Worm (Caenorhabditis elegans): ENCODE measurements around the gene C38C3.3.

Gene C38C3.3

ce11 chrV:1466949-1467348, 28.5 kb upstream of the C38C3.3 start:
- TF ChIP-seq nfya-1 (tag; optimal IDR thresholded peaks at IDR 0.05; ENCODE audit: insufficient read depth) (peak; percentile 47), daf-12 (tag; optimal IDR thresholded peaks at IDR 0.05) (no peak), hmg-11 (tag; optimal IDR thresholded peaks at IDR 0.05) (peak; percentile 41), pha-4 (tag; optimal IDR thresholded peaks at IDR 0.05) (peak; percentile 28), ceh-28 (tag; optimal IDR thresholded peaks at IDR 0.05) (peak; percentile 28), elt-2 (tag; optimal IDR thresholded peaks at IDR 0.05) (peak; percentile 29), mml-1 (tag; optimal IDR thresholded peaks at IDR 0.05) (no peak), snpc-4 (tag; optimal IDR thresholded peaks at IDR 0.05) (no peak), fkh-2 (tag; optimal IDR thresholded peaks at IDR 0.05) (no peak), egl-5 (tag; optimal IDR thresholded peaks at IDR 0.05) (no peak)

ce11 chrV:1467444-1467843, 28.0 kb upstream of the C38C3.3 start, which contains the start of gene gid-8:
gid-8 (plus strand) TSS chrV:1467744.
- TF ChIP-seq fkh-2 (tag; optimal IDR thresholded peaks at IDR 0.05) = no peak
- TF ChIP-seq unc-62 (GFP tag; optimal IDR thresholded peaks at IDR 0.05) = no peak
- no peak for TF ChIP-seq pha-4 (tag; optimal IDR thresholded peaks at IDR 0.05)
- no peak for TF ChIP-seq lin-39 (tag; optimal IDR thresholded peaks at IDR 0.05)
- no peak for TF ChIP-seq elt-2 (tag; optimal IDR thresholded peaks at IDR 0.05)

DNA sequence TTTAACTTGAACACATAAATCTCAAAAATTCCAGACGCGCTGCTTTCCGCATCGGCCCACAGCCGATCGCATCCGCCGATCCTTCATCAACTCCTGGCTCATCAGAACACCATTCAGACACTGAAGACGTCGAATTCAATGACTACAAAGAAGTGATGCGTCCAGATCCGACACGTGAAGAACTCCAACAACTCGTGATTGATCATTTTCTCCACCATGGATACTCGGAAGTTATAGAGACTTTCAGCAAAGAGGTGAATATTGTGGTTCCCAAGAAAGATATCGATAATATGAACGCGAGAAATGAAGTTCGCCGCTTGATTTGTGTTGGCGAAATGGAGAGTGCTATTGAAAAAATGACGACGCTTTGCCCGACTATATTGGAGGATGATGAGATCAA, 26.5 kb upstream of the C38C3.3 start:
- no peak for TF ChIP-seq egl-27 (tag; optimal IDR thresholded peaks at IDR 0.05)
- no peak for TF ChIP-seq mml-1 (tag; optimal IDR thresholded peaks at IDR 0.05)
- no peak for TF ChIP-seq lin-39 (tag; optimal IDR thresholded peaks at IDR 0.05)
- TF ChIP-seq elt-1 (tag; optimal IDR thresholded peaks at IDR 0.05) = no peak
- no peak for TF ChIP-seq zag-1 (tag; optimal IDR thresholded peaks at IDR 0.05)
- TF ChIP-seq elt-3 (tag; optimal IDR thresholded peaks at IDR 0.05) = no peak
- TF ChIP-seq nhr-43 (tag; optimal IDR thresholded peaks at IDR 0.05; ENCODE audit: poor library complexity, severe bottlenecking) = no peak
- no peak for TF ChIP-seq egl-5 (tag; optimal IDR thresholded peaks at IDR 0.05)
- TF ChIP-seq pha-4 (tag; optimal IDR thresholded peaks at IDR 0.05) = no peak
- no peak for TF ChIP-seq elt-2 (tag; optimal IDR thresholded peaks at IDR 0.05)
- TF ChIP-seq ztf-4 (tag; optimal IDR thresholded peaks at IDR 0.05) = no peak
- TF ChIP-seq eor-1 (tag; optimal IDR thresholded peaks at IDR 0.05) = no peak
- TF ChIP-seq sea-2 (GFP tag; optimal IDR thresholded peaks at IDR 0.05) = no peak
- TF ChIP-seq nhr-28 (tag; optimal IDR thresholded peaks at IDR 0.05) = no peak
- no peak for TF ChIP-seq jun-1 (tag; optimal IDR thresholded peaks at IDR 0.05)
- TF ChIP-seq nhr-76 (tag; optimal IDR thresholded peaks at IDR 0.05) = no peak
- TF ChIP-seq nhr-12 (tag; optimal IDR thresholded peaks at IDR 0.05) = no peak
- no peak for TF ChIP-seq ama-1 (optimal IDR thresholded peaks at IDR 0.05)
- no peak for TF ChIP-seq mdl-1 (tag; optimal IDR thresholded peaks at IDR 0.05)

ce11 chrV:1471078-1471969, 24.1 kb upstream of the C38C3.3 start:
- TF ChIP-seq nhr-23 (tag; optimal IDR thresholded peaks at IDR 0.05) = peak; percentile 83
- TF ChIP-seq lin-15B (tag; optimal IDR thresholded peaks at IDR 0.05) = peak; percentile 86
- peak; percentile 35 for TF ChIP-seq fkh-10 (GFP tag; optimal IDR thresholded peaks at IDR 0.05)
- TF ChIP-seq mdl-1 (tag; optimal IDR thresholded peaks at IDR 0.05) = no peak
- TF ChIP-seq nhr-43 (tag; optimal IDR thresholded peaks at IDR 0.05; ENCODE audit: poor library complexity, severe bottlenecking) = peak; percentile 43
- no peak for TF ChIP-seq egl-27 (tag; optimal IDR thresholded peaks at IDR 0.05)
- TF ChIP-seq ceh-28 (tag; optimal IDR thresholded peaks at IDR 0.05) = peak; percentile 48
- TF ChIP-seq tbx-2 (tag; optimal IDR thresholded peaks at IDR 0.05) = no peak
- TF ChIP-seq nhr-28 (tag; optimal IDR thresholded peaks at IDR 0.05) = no peak
- no peak for TF ChIP-seq ama-1 (optimal IDR thresholded peaks at IDR 0.05)
- TF ChIP-seq ZK546.5 (tag; optimal IDR thresholded peaks at IDR 0.05) = no peak
- TF ChIP-seq lsy-12 (tag; optimal IDR thresholded peaks at IDR 0.05) = no peak
- TF ChIP-seq ztf-4 (tag; optimal IDR thresholded peaks at IDR 0.05) = no peak
- no peak for TF ChIP-seq fos-1 (tag; optimal IDR thresholded peaks at IDR 0.05)
- TF ChIP-seq ztf-11 (tag; optimal IDR thresholded peaks at IDR 0.05) = no peak
- no peak for TF ChIP-seq unc-62 (GFP tag; optimal IDR thresholded peaks at IDR 0.05)
- TF ChIP-seq nhr-237 (tag; optimal IDR thresholded peaks at IDR 0.05) = no peak
- TF ChIP-seq fkh-2 (tag; optimal IDR thresholded peaks at IDR 0.05) = peak; percentile 9
- peak; percentile 62 for TF ChIP-seq egl-5 (tag; optimal IDR thresholded peaks at IDR 0.05)
- peak; percentile 24 for TF ChIP-seq pqm-1 (tag; optimal IDR thresholded peaks at IDR 0.05)
- no peak for TF ChIP-seq aly-2 (tag; optimal IDR thresholded peaks at IDR 0.05)
- TF ChIP-seq elt-2 (tag; optimal IDR thresholded peaks at IDR 0.05) = peak; percentile 27
- TF ChIP-seq nhr-76 (tag; optimal IDR thresholded peaks at IDR 0.05) = no peak
- no peak for TF ChIP-seq jun-1 (tag; optimal IDR thresholded peaks at IDR 0.05)
- no peak for TF ChIP-seq R02D3.7 (tag; optimal IDR thresholded peaks at IDR 0.05)
- TF ChIP-seq elt-1 (tag; optimal IDR thresholded peaks at IDR 0.05) = peak; percentile 30
- no peak for TF ChIP-seq zag-1 (tag; optimal IDR thresholded peaks at IDR 0.05)
- TF ChIP-seq sea-2 (GFP tag; optimal IDR thresholded peaks at IDR 0.05) = no peak
- peak; percentile 81 for TF ChIP-seq nfya-1 (tag; optimal IDR thresholded peaks at IDR 0.05; ENCODE audit: insufficient read depth)
- TF ChIP-seq ceh-82 (tag; optimal IDR thresholded peaks at IDR 0.05) = no peak
- no peak for TF ChIP-seq nhr-77 (tag; optimal IDR thresholded peaks at IDR 0.05)
- no peak for TF ChIP-seq mml-1 (tag; optimal IDR thresholded peaks at IDR 0.05)
- no peak for TF ChIP-seq elt-3 (tag; optimal IDR thresholded peaks at IDR 0.05)
- TF ChIP-seq skn-1 (tag; optimal IDR thresholded peaks at IDR 0.05) = peak; percentile 95
- TF ChIP-seq unc-39 (tag; optimal IDR thresholded peaks at IDR 0.05) = no peak
